Fruit fly (Drosophila melanogaster) whole organism, embryonic: ENCODE data around the gene Adck5.

Source experiments
- Ada2b ChIP-seq: fragments of 200-800 bp; sonication (Bioruptor generic); IDR thresholded peaks from 2 replicates; pipeline ENCODE4 v1.3.6; 2022; ENCODE audit warnings: missing biosample characterization, missing genetic modification characterization
- B-H2 ChIP-seq: fragments of 200-800 bp; sonication (Bioruptor generic); optimal IDR thresholded peaks from 2 replicates; lab custom pipeline; 2018; ENCODE audit warnings: missing biosample characterization, mild to moderate bottlenecking, missing genetic modification characterization
- CG10147 ChIP-seq: fragments of 200-800 bp; sonication (Bioruptor generic); optimal IDR thresholded peaks from 2 replicates; lab custom pipeline; 2019; ENCODE audit warnings: missing biosample characterization, mild to moderate bottlenecking, missing genetic modification characterization, moderate library complexity
- CG11398 ChIP-seq: fragments of 200-800 bp; sonication (Bioruptor generic); optimal IDR thresholded peaks from 2 replicates; lab custom pipeline; 2016; ENCODE audit warnings: missing biosample characterization, missing genetic modification characterization
- CG11695 ChIP-seq: fragments of 200-800 bp; sonication (Bioruptor generic); IDR thresholded peaks from 3 replicates; pipeline ENCODE4 v1.3.6; 2022; ENCODE audit warnings: missing biosample characterization, missing genetic modification characterization
- CG12104 ChIP-seq: fragments of 200-800 bp; sonication (Bioruptor generic); optimal IDR thresholded peaks from 3 replicates; lab custom pipeline; 2016; ENCODE audit warnings: missing biosample characterization, missing genetic modification characterization
- CG12391 ChIP-seq: fragments of 200-800 bp; sonication (Bioruptor generic); optimal IDR thresholded peaks from 3 replicates; lab custom pipeline; 2018; ENCODE audit warnings: missing biosample characterization, mild to moderate bottlenecking, missing genetic modification characterization, moderate library complexity
- CG12942 ChIP-seq: fragments of 200-800 bp; sonication (Bioruptor generic); optimal IDR thresholded peaks from 3 replicates; lab custom pipeline; 2016; ENCODE audit warnings: missing biosample characterization, missing genetic modification characterization
- CG15514 ChIP-seq: fragments of 200-800 bp; sonication (Bioruptor generic); optimal IDR thresholded peaks from 3 replicates; lab custom pipeline; 2017; ENCODE audit warnings: missing biosample characterization, missing genetic modification characterization, mild to moderate bottlenecking, moderate library complexity, missing genetic modification reagents
- CG1832 ChIP-seq: fragments of 200-800 bp; sonication (Bioruptor generic); optimal IDR thresholded peaks from 2 replicates; lab custom pipeline; 2017; ENCODE audit warnings: missing biosample characterization, mild to moderate bottlenecking, missing genetic modification characterization, inconsistent platforms
- CG3163 ChIP-seq: fragments of 200-800 bp; sonication (Bioruptor generic); optimal IDR thresholded peaks from 3 replicates; lab custom pipeline; 2016; ENCODE audit warnings: missing biosample characterization, missing genetic modification characterization
- CG32532 ChIP-seq: fragments of 200-800 bp; sonication (Bioruptor generic); IDR thresholded peaks from 2 replicates; pipeline ENCODE4 v1.3.6; 2022; ENCODE audit warnings: missing biosample characterization, missing genetic modification characterization
- CG33213 ChIP-seq: fragments of 200-800 bp; sonication (Bioruptor generic); optimal IDR thresholded peaks from 3 replicates; lab custom pipeline; 2016; ENCODE audit warnings: missing biosample characterization, missing genetic modification characterization
- CG7357 ChIP-seq: fragments of 200-800 bp; sonication (Bioruptor generic); IDR thresholded peaks from 3 replicates; pipeline ENCODE4 v1.3.6; 2022; ENCODE audit warnings: missing biosample characterization, missing genetic modification characterization
- CG9817 ChIP-seq: fragments of 200-800 bp; sonication (Bioruptor generic); optimal IDR thresholded peaks from 2 replicates; lab custom pipeline; 2018; ENCODE audit warnings: missing biosample characterization, mild to moderate bottlenecking, missing genetic modification characterization, moderate library complexity
- CG9876 ChIP-seq: fragments of 200-800 bp; sonication (Bioruptor generic); optimal IDR thresholded peaks from 2 replicates; lab custom pipeline; 2016; ENCODE audit warnings: missing biosample characterization, missing genetic modification characterization
- CrebB ChIP-seq: fragments of 200-800 bp; sonication (Bioruptor generic); optimal IDR thresholded peaks from 3 replicates; lab custom pipeline; 2018; ENCODE audit warnings: missing biosample characterization, mild to moderate bottlenecking, missing genetic modification characterization
- Dfd ChIP-seq, 2 experiments: fragments of >200 bp; optimal IDR thresholded peaks; 2 replicates each; lab custom pipeline; 2017; ENCODE audit warnings: missing biosample characterization in 2 of 2, missing genetic modification characterization in 2 of 2
- ERR ChIP-seq: fragments of 200-800 bp; sonication (Bioruptor generic); optimal IDR thresholded peaks from 2 replicates; lab custom pipeline; 2016; ENCODE audit warnings: missing biosample characterization, missing genetic modification characterization
- Fer2 ChIP-seq: fragments of 200-800 bp; sonication (Bioruptor generic); optimal IDR thresholded peaks from 2 replicates; lab custom pipeline; 2018; ENCODE audit warnings: missing biosample characterization, mild to moderate bottlenecking, missing genetic modification characterization, moderate library complexity
- H2.0 ChIP-seq: fragments of 200-800 bp; sonication (Bioruptor generic); IDR thresholded peaks from 2 replicates; pipeline ENCODE4 v1.3.6; 2022; ENCODE audit warnings: missing biosample characterization, missing genetic modification characterization
- Hey ChIP-seq: fragments of 200-800 bp; sonication (Bioruptor generic); optimal IDR thresholded peaks from 3 replicates; lab custom pipeline; 2018; ENCODE audit warnings: missing biosample characterization, mild to moderate bottlenecking, missing genetic modification characterization
- HmgD ChIP-seq: fragments of 200-800 bp; sonication (Bioruptor generic); optimal IDR thresholded peaks from 3 replicates; lab custom pipeline; 2016; ENCODE audit warnings: missing biosample characterization, missing genetic modification characterization
- Hr51 ChIP-seq, 2 experiments: fragments of 200-800 bp; sonication (Bioruptor generic); optimal IDR thresholded peaks; 2 replicates in 1 of 2; 3 replicates in 1 of 2; lab custom pipeline; 2016 to 2018; ENCODE audit warnings: missing biosample characterization in 2 of 2, missing genetic modification characterization in 2 of 2, mild to moderate bottlenecking in 1 of 2, moderate library complexity in 1 of 2
- MTF-1 ChIP-seq: fragments of 200-800 bp; sonication (Bioruptor generic); optimal IDR thresholded peaks from 2 replicates; lab custom pipeline; 2018; ENCODE audit warnings: missing biosample characterization, mild to moderate bottlenecking, missing genetic modification characterization, borderline replicate concordance
- TFAM ChIP-seq: fragments of 200-800 bp; sonication (Bioruptor generic); optimal IDR thresholded peaks from 2 replicates; lab custom pipeline; 2017; ENCODE audit warnings: missing biosample characterization, missing genetic modification characterization, inconsistent platforms
- Trl ChIP-seq, 3 experiments: fragments of >200 bp in 2 of 3; fragments of 200-800 bp in 1 of 3; sonication (Bioruptor generic) in 1 of 3; optimal IDR thresholded peaks; 2 replicates in 1 of 3; 3 replicates in 2 of 3; lab custom pipeline; 2016 to 2017; ENCODE audit warnings: missing biosample characterization in 1 of 3, missing genetic modification characterization in 1 of 3
- Xbp1 ChIP-seq: fragments of 200-800 bp; sonication (Bioruptor generic); optimal IDR thresholded peaks from 3 replicates; lab custom pipeline; 2016; ENCODE audit warnings: missing biosample characterization, mild to moderate bottlenecking, missing genetic modification characterization
- ap ChIP-seq: fragments of 200-800 bp; sonication (Bioruptor generic); IDR thresholded peaks from 2 replicates; pipeline ENCODE4 v1.3.6; 2022; ENCODE audit warnings: missing biosample characterization, missing genetic modification characterization
- croc ChIP-seq: fragments of 200-800 bp; sonication (Bioruptor generic); conservative IDR thresholded peaks from 3 replicates; pipeline ENCODE4 v1.3.6; 2022; ENCODE audit warnings: missing biosample characterization, missing genetic modification characterization
- en ChIP-seq: fragments of 200-800 bp; sonication (Bioruptor generic); optimal IDR thresholded peaks from 2 replicates; lab custom pipeline; 2016; ENCODE audit warnings: missing biosample characterization, missing genetic modification characterization
- ftz-f1 ChIP-seq: fragments of 200-800 bp; sonication (Bioruptor generic); optimal IDR thresholded peaks from 2 replicates; lab custom pipeline; 2016; ENCODE audit warnings: missing biosample characterization, missing genetic modification characterization
- ham ChIP-seq: fragments of 200-800 bp; sonication (Bioruptor generic); IDR thresholded peaks from 2 replicates; pipeline ENCODE4 v1.3.6; 2022; ENCODE audit warnings: missing biosample characterization, missing genetic modification characterization
- hth ChIP-seq: fragments of >200 bp; optimal IDR thresholded peaks from 2 replicates; lab custom pipeline; 2017; ENCODE audit warnings: inconsistent platforms
- ken ChIP-seq: fragments of 200-800 bp; sonication (Bioruptor generic); IDR thresholded peaks from 3 replicates; pipeline ENCODE4 v1.3.6; 2022; ENCODE audit warnings: missing biosample characterization, missing genetic modification characterization
- luna ChIP-seq: fragments of 200-800 bp; sonication (Bioruptor generic); optimal IDR thresholded peaks from 2 replicates; lab custom pipeline; 2016; ENCODE audit warnings: missing biosample characterization, missing genetic modification characterization
- pum ChIP-seq: fragments of 200-800 bp; sonication (Bioruptor generic); optimal IDR thresholded peaks from 2 replicates; lab custom pipeline; 2016; ENCODE audit warnings: missing biosample characterization, missing genetic modification characterization
- repo ChIP-seq: fragments of 200-800 bp; sonication (Bioruptor generic); optimal IDR thresholded peaks from 2 replicates; lab custom pipeline; 2016; ENCODE audit warnings: missing biosample characterization, missing genetic modification characterization
- run ChIP-seq: fragments of 200-800 bp; sonication (Bioruptor generic); optimal IDR thresholded peaks from 3 replicates; lab custom pipeline; 2018; ENCODE audit warnings: missing biosample characterization, mild to moderate bottlenecking, missing genetic modification characterization
- seq ChIP-seq: fragments of 200-800 bp; sonication (Bioruptor generic); IDR thresholded peaks from 2 replicates; pipeline ENCODE4 v1.3.6; 2022; ENCODE audit warnings: missing biosample characterization, missing genetic modification characterization
- shn ChIP-seq: fragments of 200-800 bp; sonication (Bioruptor generic); optimal IDR thresholded peaks from 3 replicates; lab custom pipeline; 2016; ENCODE audit warnings: missing biosample characterization, missing genetic modification characterization
- sob ChIP-seq: fragments of 200-800 bp; sonication (Bioruptor generic); IDR thresholded peaks from 2 replicates; pipeline ENCODE4 v1.3.6; 2022; ENCODE audit warnings: missing biosample characterization, missing genetic modification characterization
- sqz ChIP-seq: fragments of 200-800 bp; sonication (Bioruptor generic); optimal IDR thresholded peaks from 3 replicates; lab custom pipeline; 2018; ENCODE audit warnings: missing biosample characterization, mild to moderate bottlenecking, missing genetic modification characterization
- stc ChIP-seq: fragments of 200-800 bp; sonication (Bioruptor generic); IDR thresholded peaks from 2 replicates; pipeline ENCODE4 v1.3.6; 2022; ENCODE audit warnings: missing biosample characterization, missing genetic modification characterization
- sug ChIP-seq: fragments of 200-800 bp; optimal IDR thresholded peaks from 2 replicates; lab custom pipeline; 2019; ENCODE audit warnings: missing biosample characterization, mild to moderate bottlenecking, missing genetic modification characterization, moderate library complexity
- tll ChIP-seq, 2 experiments: fragments of 200-800 bp in 1 of 2; fragments of >200 bp in 1 of 2; sonication (Bioruptor generic) in 1 of 2; optimal IDR thresholded peaks; 2 replicates each; lab custom pipeline; 2017 to 2019; ENCODE audit warnings: missing biosample characterization in 2 of 2, missing genetic modification characterization in 2 of 2, mild to moderate bottlenecking in 1 of 2, moderate library complexity in 1 of 2
- trem ChIP-seq: fragments of 200-800 bp; optimal IDR thresholded peaks from 3 replicates; lab custom pipeline; 2019; ENCODE audit warnings: missing biosample characterization, mild to moderate bottlenecking, missing genetic modification characterization, moderate library complexity
- unpg ChIP-seq: fragments of 200-800 bp; sonication (Bioruptor generic); optimal IDR thresholded peaks from 3 replicates; lab custom pipeline; 2018; ENCODE audit warnings: missing biosample characterization, mild to moderate bottlenecking, missing genetic modification characterization, moderate library complexity

The Adck5 gene

dm6 chr3L:11215244-11216121 lies 45.9 kb downstream of the Adck5 start (continued):
- TF ChIP-seq ham (GFP tag; lab: Robert Waterston, UW) (peak; percentile 75; the same call in 1 of the 2 replicates), tll (GFP tag; optimal IDR thresholded peaks at IDR 0.05; lab: Kevin White, UChicago) (peak in 1 of 2 experiments; percentile 66), hth (lab: Kevin White, UChicago) (no peak), CG33213 (GFP tag; lab: Kevin White, UChicago) (peak; percentile 83), CG11398 (GFP tag; lab: Kevin White, UChicago) (peak; percentile 88), CG11695 (GFP tag; lab: Robert Waterston, UW) (peak; percentile 97), MTF-1 (GFP tag; lab: Kevin White, UChicago) (peak; percentile 80), Hey (tag; lab: Kevin White, UChicago) (peak; percentile 17), sob (GFP tag; lab: Robert Waterston, UW) (peak; percentile 94), Hr51 (GFP tag; optimal IDR thresholded peaks at IDR 0.05; lab: Kevin White, UChicago) (peak; percentile 80 to 86), ap (peak; percentile 76), run (peak; percentile 52), CG9817 (tag; lab: Kevin White, UChicago) (peak; percentile 83), en (peak; percentile 82), CG10147 (peak; percentile 87), CG12391 (tag; lab: Kevin White, UChicago) (peak; percentile 87), H2.0 (peak; percentile 92), ken (peak; percentile 85), CG1832 (GFP tag; lab: Kevin White, UChicago) (peak; percentile 50), CG12942 (GFP tag; lab: Kevin White, UChicago) (peak; percentile 85), pum (peak; percentile 85), CG7357 (peak; percentile 84), TFAM (GFP tag; lab: Kevin White, UChicago) (peak; percentile 52), luna (GFP tag; lab: Kevin White, UChicago) (peak; percentile 36), CrebB (tag; lab: Kevin White, UChicago) (peak; percentile 84), CG3163 (GFP tag; lab: Kevin White, UChicago) (peak; percentile 53), CG12104 (GFP tag; lab: Kevin White, UChicago) (peak; percentile 84), ERR (GFP tag; lab: Kevin White, UChicago) (peak; percentile 76), trem (tag; lab: Kevin White, UChicago) (peak; percentile 77), Dfd (GFP tag; optimal IDR thresholded peaks at IDR 0.05; lab: Kevin White, UChicago) (no peak), Trl (optimal IDR thresholded peaks at IDR 0.05; lab: Kevin White, UChicago) (peak; percentile 79 to 98), Trl (GFP tag; optimal IDR thresholded peaks at IDR 0.05; lab: Kevin White, UChicago) (peak; percentile 93), Fer2 (peak; percentile 63), ftz-f1 (GFP tag; lab: Kevin White, UChicago) (peak; percentile 59), seq (GFP tag; lab: Robert Waterston, UW) (peak; percentile 91), HmgD (peak; percentile 16), CG15514 (GFP tag; lab: Kevin White, UChicago) (peak; percentile 89), CG32532 (peak; percentile 98), Ada2b (GFP tag; lab: Robert Waterston, UW) (peak; percentile 95), Xbp1 (GFP tag; lab: Kevin White, UChicago) (peak; percentile 89), sug (tag; lab: Kevin White, UChicago) (peak; percentile 78), croc (GFP tag; lab: Robert Waterston, UW) (peak; percentile 57; the same call in 2 of the 3 replicates), B-H2 (GFP tag; lab: Kevin White, UChicago) (peak; percentile 56), shn (GFP tag; lab: Kevin White, UChicago) (peak; percentile 79), repo (GFP tag; lab: Kevin White, UChicago) (peak; percentile 88), CG9876 (GFP tag; lab: Kevin White, UChicago) (peak; percentile 58), stc (GFP tag; lab: Robert Waterston, UW) (peak; percentile 94), unpg (GFP tag; lab: Kevin White, UChicago) (peak; percentile 93), sqz (GFP tag; lab: Kevin White, UChicago) (peak; percentile 1)
